Worm (Caenorhabditis elegans): ENCODE measurements around the gene adbp-1.

ce11 chrII:11453025-11453424 is 9.1 kb downstream of the adbp-1 start, which contains the start of gene rsp-1:
- TF ChIP-seq nhr-12 (tag; optimal IDR thresholded peaks at IDR 0.05) (no peak), nhr-77 (tag; optimal IDR thresholded peaks at IDR 0.05) (no peak), zag-1 (tag; optimal IDR thresholded peaks at IDR 0.05) (peak; percentile 60)

All from whole organism, L2 larva.